Worm (Caenorhabditis elegans) whole organism, midembryonic: ENCODE results near the gene F49F1.7.

ENCODE experiments used
- T22C8.4 ChIP-seq: fragments of 200-800 bp; sonication (Bioruptor generic); IDR thresholded peaks from 2 replicates; pipeline ENCODE4 v1.3.6; 2022; ENCODE audit warnings: missing genetic modification characterization, missing compliant biosample characterization
- cog-1 ChIP-seq: sonication (generic microtip); optimal IDR thresholded peaks from 2 replicates; lab custom pipeline; 2016; ENCODE audit warnings: missing genetic modification characterization, missing compliant biosample characterization
- flt-1 ChIP-seq: fragments of 200-800 bp; sonication (Bioruptor generic); IDR thresholded peaks from 2 replicates; pipeline ENCODE4 v1.3.6; 2022; ENCODE audit warnings: missing genetic modification characterization, missing compliant biosample characterization
- klf-2 ChIP-seq: fragments of 200-800 bp; sonication (Bioruptor generic); conservative IDR thresholded peaks from 2 replicates; pipeline ENCODE4 v1.3.6; 2022; ENCODE audit warnings: missing genetic modification reagents, missing genetic modification characterization, missing compliant biosample characterization
- med-1 ChIP-seq: sonication (generic microtip); optimal IDR thresholded peaks from 2 replicates; lab custom pipeline; 2017; ENCODE audit warnings: missing genetic modification characterization, mild to moderate bottlenecking, missing compliant biosample characterization, antibody characterized with exemption, missing genetic modification reagents; ENCODE audit not compliant: insufficient read depth
- tab-1 ChIP-seq: fragments of 200-800 bp; sonication (Bioruptor generic); IDR thresholded peaks from 2 replicates; pipeline ENCODE4 v1.3.6; 2022; ENCODE audit warnings: missing genetic modification characterization, missing compliant biosample characterization
- ztf-23 ChIP-seq: fragments of 200-800 bp; sonication (Bioruptor generic); IDR thresholded peaks from 2 replicates; pipeline ENCODE4 v1.3.6; 2022; ENCODE audit warnings: missing genetic modification reagents, missing genetic modification characterization, missing compliant biosample characterization
- ztf-29 ChIP-seq: fragments of 200-800 bp; sonication (Bioruptor generic); IDR thresholded peaks from 2 replicates; pipeline ENCODE4 v1.3.6; 2022; ENCODE audit warnings: missing genetic modification reagents, missing genetic modification characterization, missing compliant biosample characterization

- TF ChIP-seq tab-1 (no peak), flt-1 (GFP tag; lab: Robert Waterston, UW) (no peak), med-1 (GFP tag; lab: Kevin White, UChicago) (no peak), klf-2 (GFP tag; lab: Robert Waterston, UW) (no peak), T22C8.4 (GFP tag; lab: Robert Waterston, UW) (no peak), ztf-23 (GFP tag; lab: Robert Waterston, UW) (no peak), ztf-29 (GFP tag; lab: Robert Waterston, UW) (no peak), cog-1 (tag; lab: Kevin White, UChicago) (no peak)
Measured at ce11 chrIV:4096940-4097339, 28.6 kb downstream of the F49F1.7 start.
